Fruit fly (Drosophila melanogaster): ENCODE measurements around the gene aspr.

dm6 chrX:20104987-20105386, 42.9 kb upstream of the aspr start:
- TF ChIP-seq CG8478 (optimal IDR thresholded peaks at IDR 0.05), result no peak
- TF ChIP-seq CTCF (optimal IDR thresholded peaks at IDR 0.05), result peak; percentile 68 to 74
